Fruit fly (Drosophila melanogaster) Kc167 (cell line): ENCODE measurements around the gene CG33286.

Experiments used
- Myc ChIP-seq: fragments of >200 bp; optimal IDR thresholded peaks from 2 replicates; lab custom pipeline; 2017; ENCODE audit warnings: missing external identifiers
- Sin3A ChIP-seq: fragments of >200 bp; optimal IDR thresholded peaks from 2 replicates; lab custom pipeline; 2018; ENCODE audit warnings: missing external identifiers
- h ChIP-seq: fragments of >200 bp; optimal IDR thresholded peaks from 3 replicates; lab custom pipeline; 2018; ENCODE audit warnings: missing external identifiers
- insv ChIP-seq: fragments of >200 bp; optimal IDR thresholded peaks from 3 replicates; lab custom pipeline; 2018; ENCODE audit warnings: missing external identifiers
- psq ChIP-seq: fragments of >200 bp; optimal IDR thresholded peaks from 2 replicates; lab custom pipeline; 2017; ENCODE audit warnings: missing external identifiers
- ttk ChIP-seq: sonication (Bioruptor generic); optimal IDR thresholded peaks from 2 replicates; lab custom pipeline; 2017; ENCODE audit warnings: missing external identifiers

Gene CG33286

DNA sequence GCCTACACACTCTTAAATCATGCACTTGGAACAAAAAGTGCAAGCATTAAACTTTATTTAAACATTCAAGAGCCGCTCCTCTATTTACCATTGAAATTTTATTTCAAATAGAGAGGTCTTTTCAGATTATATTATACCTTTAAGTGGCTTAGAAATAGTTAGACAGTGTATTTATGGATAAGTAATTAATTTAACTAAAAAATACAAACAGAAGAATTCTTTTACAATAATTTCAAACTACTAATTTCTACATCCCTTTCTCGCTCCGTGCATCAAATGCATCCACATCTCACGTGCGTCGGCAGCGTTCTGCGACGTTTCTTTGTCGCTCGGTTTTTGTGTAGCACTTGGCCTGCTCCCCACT lies 24.4 kb downstream of the CG33286 start:
- no peak for TF ChIP-seq h (lab: Kevin White, UChicago)
- TF ChIP-seq Sin3A = no peak
- no peak for TF ChIP-seq ttk (lab: Kevin White, UChicago)
- TF ChIP-seq Myc (lab: Kevin White, UChicago) = no peak
- no peak for TF ChIP-seq insv (lab: Kevin White, UChicago)
- no peak for TF ChIP-seq psq (lab: Kevin White, UChicago)

DNA sequence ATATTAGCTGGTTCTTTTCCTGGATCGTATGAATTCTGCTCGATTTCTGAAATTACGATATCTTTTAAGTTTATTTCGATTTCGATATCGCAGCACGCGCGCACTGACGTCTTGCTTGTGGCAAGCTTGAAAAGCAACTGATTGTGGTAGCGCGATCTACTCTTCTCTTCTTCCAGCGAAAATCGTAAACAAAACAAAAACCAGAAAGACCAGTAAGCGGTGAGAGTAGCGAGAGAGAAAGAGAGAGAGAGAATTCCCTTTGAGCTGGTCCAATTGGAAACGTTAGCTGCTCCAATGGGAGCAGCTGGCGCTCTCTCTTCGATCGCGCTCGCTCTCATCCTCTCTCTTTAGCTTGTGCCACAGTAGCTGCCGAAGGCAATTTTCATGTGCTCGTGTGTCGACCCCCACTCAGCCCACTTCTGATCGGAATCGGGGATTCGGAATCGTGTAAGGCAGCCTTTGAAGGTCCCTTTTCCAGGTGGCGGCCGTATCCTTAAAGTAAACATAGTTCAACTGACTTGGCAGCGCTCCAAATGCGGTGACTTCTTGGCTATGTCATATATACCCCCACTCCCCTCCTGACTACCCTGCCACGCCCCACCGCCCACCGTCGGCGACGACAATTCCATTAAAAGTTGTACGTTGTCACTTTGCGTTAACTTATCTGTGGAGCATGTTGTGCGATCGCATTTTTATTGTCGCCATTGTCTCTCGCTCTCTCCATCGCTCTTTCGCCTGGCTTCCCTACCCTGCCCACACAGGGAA lies 24.9 kb downstream of the CG33286 start, which contains the start of gene fng:
fng (minus strand) TSS at position 142 of the 765 bp plus-strand sequence.
- TF ChIP-seq Sin3A = no peak

dm6 chr3L:20948404-20948803 lies 26.1 kb downstream of the CG33286 start:
- TF ChIP-seq h (lab: Kevin White, UChicago) (no peak), Myc (lab: Kevin White, UChicago) (no peak), insv (lab: Kevin White, UChicago) (no peak), ttk (lab: Kevin White, UChicago) (no peak), psq (lab: Kevin White, UChicago) (no peak), Sin3A (no peak)

dm6 chr3L:20946944-20947343 lies 27.6 kb downstream of the CG33286 start:
- TF ChIP-seq ttk (lab: Kevin White, UChicago) (no peak), h (lab: Kevin White, UChicago) (no peak), insv (lab: Kevin White, UChicago) (no peak), Sin3A (no peak), Myc (lab: Kevin White, UChicago) (no peak), psq (lab: Kevin White, UChicago) (no peak)

dm6 chr3L:20946054-20946453 lies 28.4 kb downstream of the CG33286 start:
- TF ChIP-seq h (lab: Kevin White, UChicago) (no peak), psq (lab: Kevin White, UChicago) (no peak), insv (lab: Kevin White, UChicago) (no peak), ttk (lab: Kevin White, UChicago) (no peak)

DNA sequence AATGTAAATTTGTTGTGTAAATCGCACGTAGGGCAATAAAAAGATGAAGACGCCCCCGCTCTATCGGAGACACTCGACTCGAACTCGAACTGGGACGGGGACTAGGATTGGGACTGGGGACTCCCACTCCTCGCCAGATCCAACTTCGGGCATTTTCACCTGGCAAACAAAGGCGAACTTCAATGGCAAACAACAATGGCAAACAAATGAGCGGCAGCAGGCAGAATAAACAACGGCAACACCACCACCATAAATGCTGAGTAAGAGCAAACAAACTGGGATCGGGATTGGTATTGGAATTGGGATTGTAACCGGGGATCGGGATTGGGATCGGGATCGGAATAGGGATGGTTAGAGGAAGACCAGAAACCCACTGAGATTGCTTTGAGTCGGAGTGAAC lies 30.3 kb downstream of the CG33286 start:
- no peak for TF ChIP-seq Myc (lab: Kevin White, UChicago)
- no peak for TF ChIP-seq psq (lab: Kevin White, UChicago)
- TF ChIP-seq Sin3A = no peak
- TF ChIP-seq h (lab: Kevin White, UChicago) = no peak
- TF ChIP-seq insv (lab: Kevin White, UChicago) = no peak
- TF ChIP-seq ttk (lab: Kevin White, UChicago) = no peak

- no peak for TF ChIP-seq Myc (lab: Kevin White, UChicago)
- no peak for TF ChIP-seq psq (lab: Kevin White, UChicago)
- TF ChIP-seq Sin3A = no peak
- no peak for TF ChIP-seq insv (lab: Kevin White, UChicago)
- no peak for TF ChIP-seq ttk (lab: Kevin White, UChicago)
- no peak for TF ChIP-seq h (lab: Kevin White, UChicago)
Measured at dm6 chr3L:20942076-20942475, 32.4 kb downstream of the CG33286 start.

DNA sequence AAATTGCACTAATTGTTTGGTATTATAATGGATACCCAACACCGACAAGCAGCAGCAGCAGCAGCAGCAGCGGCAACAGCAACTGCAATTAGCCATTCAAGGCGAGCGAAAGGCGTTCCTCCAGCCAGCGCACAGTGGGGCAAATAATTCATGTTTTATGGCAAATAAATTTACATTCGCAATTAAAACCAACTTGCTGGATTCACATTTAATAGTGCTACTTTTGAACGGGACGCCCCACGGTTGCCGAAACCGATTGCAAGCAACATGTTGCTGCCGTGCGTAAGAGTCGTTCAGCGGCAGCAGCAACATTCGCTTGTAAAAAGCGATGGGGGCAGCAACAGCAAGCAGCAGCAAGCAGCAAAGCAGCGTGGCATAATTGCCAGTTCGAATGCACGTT lies 40.8 kb downstream of the CG33286 start:
- TF ChIP-seq ttk (lab: Kevin White, UChicago) = no peak

DNA sequence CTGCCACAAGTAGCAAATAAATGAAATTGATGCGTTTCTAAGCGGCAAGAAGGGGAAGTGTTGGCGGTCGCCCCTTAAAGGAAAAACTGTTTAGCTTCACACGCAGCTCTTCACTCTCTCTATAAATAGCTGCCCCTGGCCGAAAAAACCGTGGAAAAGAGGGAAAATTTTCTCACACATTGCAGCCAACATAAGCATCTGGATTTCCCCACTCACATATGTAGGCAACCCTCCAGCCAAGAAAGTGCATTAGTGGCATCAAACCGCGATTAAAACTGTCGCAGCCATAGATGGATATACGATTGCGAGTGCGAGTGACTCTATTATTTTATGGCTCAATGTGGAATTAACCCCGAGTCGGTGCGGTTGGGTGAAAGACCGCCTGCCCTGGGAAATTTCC lies 41.9 kb downstream of the CG33286 start:
- TF ChIP-seq ttk (lab: Kevin White, UChicago) (no peak), psq (lab: Kevin White, UChicago) (no peak), Myc (lab: Kevin White, UChicago) (no peak), insv (lab: Kevin White, UChicago) (no peak), Sin3A (no peak), h (lab: Kevin White, UChicago) (no peak)

dm6 chr3L:20931510-20931909 lies 43.0 kb downstream of the CG33286 start:
- no peak for TF ChIP-seq Myc (lab: Kevin White, UChicago)
- TF ChIP-seq ttk (lab: Kevin White, UChicago) = no peak
- TF ChIP-seq h (lab: Kevin White, UChicago) = no peak
- TF ChIP-seq insv (lab: Kevin White, UChicago) = no peak
- no peak for TF ChIP-seq Sin3A
- no peak for TF ChIP-seq psq (lab: Kevin White, UChicago)

DNA sequence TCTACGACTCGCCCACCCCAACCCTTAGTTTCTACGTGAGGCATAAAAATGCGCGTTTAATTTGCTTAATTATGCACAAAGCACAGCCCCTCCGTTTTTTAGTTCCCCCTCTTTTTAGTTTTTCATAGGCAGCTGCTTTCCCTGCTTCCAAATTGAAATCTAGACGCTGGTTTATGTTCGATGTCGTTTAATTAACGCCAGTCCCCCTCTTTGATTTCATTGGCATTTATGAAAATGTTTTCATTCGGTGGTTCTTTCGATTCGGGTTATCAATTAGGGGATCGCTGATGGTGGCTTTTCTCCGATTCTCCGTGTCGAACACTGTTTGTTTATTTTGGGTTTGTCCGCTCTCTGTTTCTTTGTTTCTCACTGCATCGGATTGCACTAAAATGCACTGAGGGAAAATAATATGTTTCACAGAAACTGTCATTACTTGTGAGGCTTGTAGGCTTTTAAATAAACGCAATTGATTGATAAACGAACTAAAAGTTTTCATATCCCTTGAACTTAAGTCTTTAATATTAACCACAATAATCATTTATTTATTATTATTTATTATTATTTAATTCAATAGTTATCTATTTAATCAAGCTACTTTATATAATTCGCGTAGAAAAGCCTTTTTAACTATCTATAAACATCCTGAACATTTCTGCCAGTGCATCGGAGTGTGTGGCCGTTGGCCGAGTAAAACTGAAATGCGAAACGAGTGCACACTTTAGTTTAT lies 44.3 kb downstream of the CG33286 start:
- TF ChIP-seq ttk (lab: Kevin White, UChicago) (no peak), h (lab: Kevin White, UChicago) (no peak), Myc (lab: Kevin White, UChicago) (no peak), psq (lab: Kevin White, UChicago) (no peak), insv (lab: Kevin White, UChicago) (no peak), Sin3A (no peak)

dm6 chr3L:20929418-20929817 lies 45.1 kb downstream of the CG33286 start:
- TF ChIP-seq psq (lab: Kevin White, UChicago) (no peak), Sin3A (no peak), h (lab: Kevin White, UChicago) (no peak), Myc (lab: Kevin White, UChicago) (no peak), ttk (lab: Kevin White, UChicago) (no peak), insv (lab: Kevin White, UChicago) (no peak)
